Fruit fly (Drosophila melanogaster) whole organism, prepupa: Measurements from ENCODE around the gene Msp300.

ENCODE experiments used
- Blimp-1 ChIP-seq: fragments of 200-800 bp; sonication (Bioruptor generic); optimal IDR thresholded peaks from 3 replicates; lab custom pipeline; 2017; ENCODE audit warnings: missing biosample characterization, missing genetic modification characterization, mild to moderate bottlenecking, moderate library complexity, missing genetic modification reagents
- CG10631 ChIP-seq: fragments of 200-800 bp; sonication (Bioruptor generic); optimal IDR thresholded peaks from 2 replicates; lab custom pipeline; 2016; ENCODE audit warnings: missing biosample characterization, missing genetic modification characterization
- CG10669 ChIP-seq: fragments of 200-800 bp; sonication (Bioruptor generic); optimal IDR thresholded peaks from 3 replicates; lab custom pipeline; 2018; ENCODE audit warnings: missing biosample characterization, mild to moderate bottlenecking, missing genetic modification characterization, moderate library complexity
- CG11294 ChIP-seq: fragments of 200-800 bp; sonication (Bioruptor generic); IDR thresholded peaks from 2 replicates; pipeline ENCODE4 v1.3.6; 2022; ENCODE audit warnings: missing biosample characterization, missing genetic modification characterization
- CG11762 ChIP-seq: fragments of 200-800 bp; sonication (Bioruptor generic); optimal IDR thresholded peaks from 3 replicates; lab custom pipeline; 2016; ENCODE audit warnings: missing biosample characterization, missing genetic modification characterization; ENCODE audit not compliant: insufficient read depth
- CG11902 ChIP-seq: fragments of 200-800 bp; sonication (Bioruptor generic); optimal IDR thresholded peaks from 3 replicates; lab custom pipeline; 2016; ENCODE audit warnings: missing biosample characterization, missing genetic modification characterization
- CG15336 ChIP-seq: fragments of 200-800 bp; sonication (Bioruptor generic); IDR thresholded peaks from 2 replicates; pipeline ENCODE4 v1.3.6; 2022; ENCODE audit warnings: missing biosample characterization, missing genetic modification characterization
- CG1621 ChIP-seq: fragments of 200-800 bp; sonication (Bioruptor generic); optimal IDR thresholded peaks from 3 replicates; lab custom pipeline; 2018; ENCODE audit warnings: missing biosample characterization, mild to moderate bottlenecking, missing genetic modification characterization
- CG16779 ChIP-seq: fragments of 200-800 bp; sonication (Bioruptor generic); optimal IDR thresholded peaks from 3 replicates; lab custom pipeline; 2017; ENCODE audit warnings: missing biosample characterization, mild to moderate bottlenecking, missing genetic modification characterization
- CG3032 ChIP-seq: fragments of 200-800 bp; optimal IDR thresholded peaks from 2 replicates; lab custom pipeline; 2019; ENCODE audit warnings: missing biosample characterization, mild to moderate bottlenecking, missing genetic modification characterization, moderate library complexity
- CG31627 ChIP-seq: fragments of 200-800 bp; sonication (Bioruptor generic); optimal IDR thresholded peaks from 3 replicates; lab custom pipeline; 2016; ENCODE audit warnings: missing biosample characterization, missing genetic modification characterization
- CG32006 ChIP-seq: fragments of 200-800 bp; sonication (Bioruptor generic); optimal IDR thresholded peaks from 3 replicates; lab custom pipeline; 2017; ENCODE audit warnings: missing biosample characterization, mild to moderate bottlenecking, missing genetic modification characterization
- CG3919 ChIP-seq: fragments of 200-800 bp; sonication (Bioruptor generic); optimal IDR thresholded peaks from 3 replicates; lab custom pipeline; 2016; ENCODE audit warnings: missing biosample characterization, missing genetic modification characterization
- CG4318 ChIP-seq: fragments of 200-800 bp; sonication (Bioruptor generic); optimal IDR thresholded peaks from 3 replicates; lab custom pipeline; 2017; ENCODE audit warnings: missing biosample characterization, mild to moderate bottlenecking, missing genetic modification characterization
- CG6276 ChIP-seq: fragments of 200-800 bp; sonication (Bioruptor generic); optimal IDR thresholded peaks from 2 replicates; lab custom pipeline; 2017; ENCODE audit warnings: missing biosample characterization, mild to moderate bottlenecking, missing genetic modification characterization
- CG6792 ChIP-seq: fragments of 200-800 bp; sonication (Bioruptor generic); optimal IDR thresholded peaks from 3 replicates; lab custom pipeline; 2016; ENCODE audit warnings: missing biosample characterization, missing genetic modification characterization
- CG6808 ChIP-seq: fragments of 200-800 bp; sonication (Bioruptor generic); optimal IDR thresholded peaks from 3 replicates; lab custom pipeline; 2017; ENCODE audit warnings: missing biosample characterization, missing genetic modification characterization, mild to moderate bottlenecking, moderate library complexity, missing genetic modification reagents
- CG6854 ChIP-seq: fragments of 200-800 bp; sonication (Bioruptor generic); optimal IDR thresholded peaks from 2 replicates; lab custom pipeline; 2017; ENCODE audit warnings: missing biosample characterization, mild to moderate bottlenecking, missing genetic modification characterization
- CG8119 ChIP-seq: fragments of 200-800 bp; sonication (Bioruptor generic); IDR thresholded peaks from 3 replicates; pipeline ENCODE4 v1.3.6; 2022; ENCODE audit warnings: missing biosample characterization, missing genetic modification characterization
- CG8632 ChIP-seq: fragments of 200-800 bp; sonication (Bioruptor generic); optimal IDR thresholded peaks from 3 replicates; lab custom pipeline; 2016; ENCODE audit warnings: missing biosample characterization, missing genetic modification characterization
- CG9139 ChIP-seq: fragments of 200-800 bp; sonication (Bioruptor generic); optimal IDR thresholded peaks from 3 replicates; lab custom pipeline; 2017; ENCODE audit warnings: missing biosample characterization, mild to moderate bottlenecking, missing genetic modification characterization
- Eip75B ChIP-seq: fragments of 200-800 bp; sonication (Bioruptor generic); optimal IDR thresholded peaks from 3 replicates; lab custom pipeline; 2016; ENCODE audit warnings: missing biosample characterization, missing genetic modification characterization
- Eip78C ChIP-seq: fragments of 200-800 bp; sonication (Bioruptor generic); peaks from one replicate; lab custom pipeline; 2016; ENCODE audit warnings: missing biosample characterization, missing genetic modification characterization
- Eip93F ChIP-seq: fragments of 200-800 bp; sonication (Bioruptor generic); optimal IDR thresholded peaks from 2 replicates; lab custom pipeline; 2016; ENCODE audit warnings: missing biosample characterization, mild to moderate bottlenecking, missing genetic modification characterization
- Ets96B ChIP-seq: fragments of 200-800 bp; optimal IDR thresholded peaks from 2 replicates; lab custom pipeline; 2019; ENCODE audit warnings: missing biosample characterization, mild to moderate bottlenecking, missing genetic modification characterization, moderate library complexity
- Gug ChIP-seq: fragments of 200-800 bp; sonication (Bioruptor generic); IDR thresholded peaks from 2 replicates; pipeline ENCODE4 v1.3.6; 2022; ENCODE audit warnings: missing biosample characterization, missing genetic modification characterization
- Hr39 ChIP-seq: fragments of 200-800 bp; sonication (Bioruptor generic); optimal IDR thresholded peaks from 2 replicates; lab custom pipeline; 2016; ENCODE audit warnings: missing biosample characterization, missing genetic modification characterization
- Lpt ChIP-seq: fragments of 200-800 bp; sonication (Bioruptor generic); optimal IDR thresholded peaks from 3 replicates; lab custom pipeline; 2016; ENCODE audit warnings: missing biosample characterization, missing genetic modification characterization
- Met ChIP-seq: fragments of 200-800 bp; sonication (Bioruptor generic); optimal IDR thresholded peaks from 3 replicates; lab custom pipeline; 2016; ENCODE audit warnings: missing biosample characterization, missing genetic modification characterization
- Smox ChIP-seq: fragments of 200-800 bp; sonication (Bioruptor generic); optimal IDR thresholded peaks from 3 replicates; lab custom pipeline; 2016; ENCODE audit warnings: missing biosample characterization, missing genetic modification characterization
- Sox102F ChIP-seq: fragments of 200-800 bp; sonication (Bioruptor generic); optimal IDR thresholded peaks from 2 replicates; lab custom pipeline; 2016; ENCODE audit warnings: missing biosample characterization, mild to moderate bottlenecking, missing genetic modification characterization
- Sox14 ChIP-seq: fragments of 200-800 bp; sonication (Bioruptor generic); optimal IDR thresholded peaks from 3 replicates; lab custom pipeline; 2016; ENCODE audit warnings: missing biosample characterization, missing genetic modification characterization
- Sox15 ChIP-seq: fragments of 200-800 bp; sonication (Bioruptor generic); optimal IDR thresholded peaks from 3 replicates; lab custom pipeline; 2016; ENCODE audit warnings: missing biosample characterization, missing genetic modification characterization
- achi ChIP-seq: fragments of 200-800 bp; sonication (Bioruptor generic); optimal IDR thresholded peaks from 3 replicates; lab custom pipeline; 2016; ENCODE audit warnings: missing biosample characterization, missing genetic modification characterization
- dac ChIP-seq: fragments of 200-800 bp; sonication (Bioruptor generic); optimal IDR thresholded peaks from 2 replicates; lab custom pipeline; 2017; ENCODE audit warnings: missing biosample characterization, mild to moderate bottlenecking, missing genetic modification characterization
- dsx ChIP-seq: fragments of 200-800 bp; optimal IDR thresholded peaks from 3 replicates; lab custom pipeline; 2019; ENCODE audit warnings: missing biosample characterization, mild to moderate bottlenecking, missing genetic modification characterization, moderate library complexity; ENCODE audit not compliant: poor library complexity, severe bottlenecking
- esn ChIP-seq: fragments of 200-800 bp; sonication (Bioruptor generic); optimal IDR thresholded peaks from 2 replicates; lab custom pipeline; 2016; ENCODE audit warnings: missing biosample characterization, mild to moderate bottlenecking, missing genetic modification characterization, moderate library complexity
- fd59A ChIP-seq: fragments of 200-800 bp; sonication (Bioruptor generic); optimal IDR thresholded peaks from 2 replicates; lab custom pipeline; 2017; ENCODE audit warnings: missing biosample characterization, mild to moderate bottlenecking, missing genetic modification characterization, missing genetic modification reagents
- fd85E ChIP-seq: fragments of 200-800 bp; sonication (Bioruptor generic); optimal IDR thresholded peaks from 3 replicates; lab custom pipeline; 2016; ENCODE audit warnings: missing biosample characterization, missing genetic modification characterization
- net ChIP-seq: fragments of 200-800 bp; sonication (Bioruptor generic); optimal IDR thresholded peaks from 3 replicates; lab custom pipeline; 2016; ENCODE audit warnings: missing biosample characterization, missing genetic modification characterization
- pdm3 ChIP-seq: fragments of 200-800 bp; sonication (Bioruptor generic); optimal IDR thresholded peaks from 3 replicates; lab custom pipeline; 2016; ENCODE audit warnings: missing biosample characterization, missing genetic modification characterization
- salr ChIP-seq, 2 experiments: fragments of 200-800 bp; sonication (Bioruptor generic); optimal IDR thresholded peaks; 3 replicates each; lab custom pipeline; 2016 to 2018; ENCODE audit warnings: missing biosample characterization in 2 of 2, missing genetic modification characterization in 2 of 2, mild to moderate bottlenecking in 1 of 2
- spab ChIP-seq: fragments of 200-800 bp; sonication (Bioruptor generic); optimal IDR thresholded peaks from 2 replicates; lab custom pipeline; 2017; ENCODE audit warnings: missing biosample characterization, mild to moderate bottlenecking, missing genetic modification characterization, missing genetic modification reagents
- ss ChIP-seq, 2 experiments: fragments of 200-800 bp; sonication (Bioruptor generic); optimal IDR thresholded peaks; 2 replicates in 1 of 2; 3 replicates in 1 of 2; lab custom pipeline; 2017 to 2018; ENCODE audit warnings: mild to moderate bottlenecking in 2 of 2, missing biosample characterization in 2 of 2, missing genetic modification characterization in 2 of 2, moderate library complexity in 1 of 2
- svp ChIP-seq: fragments of 200-800 bp; sonication (Bioruptor generic); peaks from one replicate; lab custom pipeline; 2016; ENCODE audit warnings: missing biosample characterization, missing genetic modification characterization
- topi ChIP-seq: fragments of 200-800 bp; sonication (Bioruptor generic); optimal IDR thresholded peaks from 3 replicates; lab custom pipeline; 2016; ENCODE audit warnings: missing biosample characterization, missing genetic modification characterization
- vri ChIP-seq: fragments of 200-800 bp; sonication (Bioruptor generic); optimal IDR thresholded peaks from 3 replicates; lab custom pipeline; 2016; ENCODE audit warnings: missing biosample characterization, mild to moderate bottlenecking, missing genetic modification characterization

Msp300 gene

DNA sequence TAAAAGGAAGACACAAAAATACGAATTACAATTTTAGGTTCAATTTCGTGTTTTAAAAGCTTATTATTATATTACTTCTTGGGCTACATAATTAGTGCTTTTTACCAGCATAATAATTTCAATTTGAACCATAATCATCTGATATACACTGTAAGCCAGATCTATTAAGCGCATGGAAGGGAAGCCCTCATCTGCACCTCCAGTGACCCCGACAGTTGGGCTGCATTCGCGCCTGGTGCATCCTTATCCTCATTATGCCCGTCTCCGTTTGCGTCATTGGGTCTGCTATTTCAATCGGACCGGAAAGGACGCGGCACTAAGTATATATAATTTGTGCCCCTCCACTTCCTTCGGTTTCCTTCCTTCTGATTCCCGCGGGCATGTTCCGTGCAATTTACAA lies 151.0 kb downstream of the Msp300 start:
- TF ChIP-seq svp (peak; percentile 64), Blimp-1 (no peak), topi (GFP tag; lab: Kevin White, UChicago) (no peak), Ets96B (peak; percentile 29), dsx (GFP tag; lab: Kevin White, UChicago) (no peak), fd85E (GFP tag; lab: Kevin White, UChicago) (no peak), Sox14 (GFP tag; lab: Kevin White, UChicago) (no peak), pdm3 (GFP tag; lab: Kevin White, UChicago) (peak; percentile 5), esn (no peak), Eip78C (GFP tag; lab: Kevin White, UChicago) (peak; percentile 53), Hr39 (no peak)

DNA sequence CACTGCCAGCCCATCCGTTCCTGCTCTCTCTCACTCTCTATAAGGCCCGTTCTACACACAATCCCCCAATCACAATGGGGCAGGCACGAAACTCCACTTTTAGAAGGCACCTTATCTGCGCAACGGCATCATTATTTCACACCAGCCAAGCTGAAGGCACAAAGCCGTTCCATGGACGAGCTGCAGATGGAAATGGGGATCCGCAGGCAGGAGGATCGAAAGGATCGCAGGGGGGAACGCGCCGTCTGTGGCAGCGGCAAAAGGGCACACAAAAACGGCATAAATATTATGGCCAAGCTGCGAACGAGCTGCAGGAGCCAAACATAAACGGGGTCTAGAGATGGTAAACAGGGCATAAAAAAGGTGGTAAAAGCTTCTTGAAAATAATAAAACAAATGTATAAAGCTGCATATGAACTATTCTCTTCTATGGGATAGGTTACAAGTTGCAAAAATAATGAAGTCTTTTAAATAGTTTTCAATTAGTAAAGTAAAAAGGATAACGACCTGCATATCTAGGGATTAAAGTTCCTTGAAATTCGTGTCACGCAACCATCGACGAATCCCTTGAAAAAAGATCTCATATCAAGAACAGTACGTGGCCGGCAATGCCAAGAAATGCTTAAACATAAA lies 151.8 kb downstream of the Msp300 start:
- TF ChIP-seq fd85E (GFP tag; lab: Kevin White, UChicago) (no peak), CG8632 (peak; percentile 52), CG10669 (GFP tag; lab: Kevin White, UChicago) (peak; percentile 61), ss (GFP tag; optimal IDR thresholded peaks at IDR 0.05; lab: Kevin White, UChicago) (peak; percentile 65 to 78), CG4318 (GFP tag; lab: Kevin White, UChicago) (no peak), achi (GFP tag; lab: Kevin White, UChicago) (peak; percentile 56), dsx (GFP tag; lab: Kevin White, UChicago) (peak; percentile 66), Hr39 (peak; percentile 60), Met (peak; percentile 82), vri (GFP tag; lab: Kevin White, UChicago) (peak; percentile 81), CG6854 (GFP tag; lab: Kevin White, UChicago) (no peak), CG8119 (0 out of 3 replicates have a peak, but pooled peaks have one; percentile 15), svp (peak; percentile 91), net (GFP tag; lab: Kevin White, UChicago) (peak; percentile 17), CG9139 (GFP tag; lab: Kevin White, UChicago) (peak; percentile 19), Eip93F (peak; percentile 43), pdm3 (GFP tag; lab: Kevin White, UChicago) (peak; percentile 60), Gug (GFP tag; lab: Robert Waterston, UW) (no peak), CG31627 (GFP tag; lab: Kevin White, UChicago) (peak; percentile 69), CG6792 (GFP tag; lab: Kevin White, UChicago) (peak; percentile 62), Eip78C (GFP tag; lab: Kevin White, UChicago) (peak; percentile 91), spab (GFP tag; lab: Kevin White, UChicago) (peak; percentile 52), esn (peak; percentile 85), Eip75B (GFP tag; lab: Kevin White, UChicago) (peak; percentile 65), Sox102F (GFP tag; lab: Kevin White, UChicago) (peak; percentile 76), CG10631 (GFP tag; lab: Kevin White, UChicago) (peak; percentile 73), Sox14 (GFP tag; lab: Kevin White, UChicago) (peak; percentile 63), fd59A (GFP tag; lab: Kevin White, UChicago) (peak; percentile 70), CG11902 (no peak), Sox15 (no peak), CG1621 (tag; lab: Kevin White, UChicago) (no peak), CG11762 (GFP tag; lab: Kevin White, UChicago) (no peak), CG3919 (GFP tag; lab: Kevin White, UChicago) (peak; percentile 33), CG3032 (tag; lab: Kevin White, UChicago) (peak; percentile 74), topi (GFP tag; lab: Kevin White, UChicago) (peak; percentile 76), CG11294 (GFP tag; lab: Robert Waterston, UW) (no peak), CG15336 (no peak), Blimp-1 (peak; percentile 32), CG6276 (no peak), CG16779 (peak; percentile 0), Smox (GFP tag; lab: Kevin White, UChicago) (peak; percentile 75), Lpt (GFP tag; lab: Kevin White, UChicago) (no peak), CG32006 (GFP tag; lab: Kevin White, UChicago) (peak; percentile 2), CG6808 (GFP tag; lab: Kevin White, UChicago) (peak; percentile 67), dac (GFP tag; lab: Kevin White, UChicago) (no peak), salr (GFP tag; optimal IDR thresholded peaks at IDR 0.05; lab: Kevin White, UChicago) (peak in 1 of 2 experiments; percentile 48)
